Worm (Caenorhabditis elegans): ENCODE results near the gene ndub-5.

DNA sequence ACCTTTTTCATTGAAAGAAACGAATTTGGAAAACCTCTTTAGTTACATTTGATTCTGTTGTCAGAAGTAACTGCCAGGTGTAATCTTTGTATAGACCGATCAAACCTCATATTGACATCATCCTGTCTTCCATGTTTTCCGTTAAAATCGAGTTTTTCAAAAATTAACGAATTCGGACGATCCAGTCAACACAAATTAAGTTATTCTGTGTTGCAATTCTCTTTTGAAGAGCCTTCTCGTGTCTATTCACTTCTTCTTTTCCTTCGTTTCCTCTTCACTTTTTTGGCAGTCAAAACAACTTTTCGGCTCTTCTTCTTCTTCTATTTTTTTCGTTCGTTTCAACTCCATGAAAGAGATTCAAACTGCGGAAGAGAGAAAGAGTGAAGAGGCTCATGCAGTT lies 17.0 kb upstream of the ndub-5 start:
- TF ChIP-seq lsy-2 (tag; optimal IDR thresholded peaks at IDR 0.05) (no peak), nhr-76 (tag; optimal IDR thresholded peaks at IDR 0.05) (no peak), unc-62 (GFP tag; optimal IDR thresholded peaks at IDR 0.05) (no peak), ces-1 (GFP tag; optimal IDR thresholded peaks at IDR 0.05) (peak; percentile 89), sem-2 (GFP tag; optimal IDR thresholded peaks at IDR 0.05) (no peak), snpc-4 (tag; optimal IDR thresholded peaks at IDR 0.05) (no peak), nhr-12 (tag; optimal IDR thresholded peaks at IDR 0.05) (no peak), unc-39 (tag; optimal IDR thresholded peaks at IDR 0.05) (no peak), cnd-1 (tag; optimal IDR thresholded peaks at IDR 0.05) (no peak), flh-1 (GFP tag; optimal IDR thresholded peaks at IDR 0.05) (no peak)
